Worm (Caenorhabditis elegans): ENCODE results near the gene sec-10.

sec-10 gene

ce11 chrIV:7824649-7825048 is 42.4 kb upstream of the sec-10 start:
- TF ChIP-seq ztf-11 (tag; optimal IDR thresholded peaks at IDR 0.05) (no peak), alr-1 (tag; optimal IDR thresholded peaks at IDR 0.05; ENCODE audit: borderline replicate concordance) (no peak), mdl-1 (tag; optimal IDR thresholded peaks at IDR 0.05) (no peak), sox-4 (tag; optimal IDR thresholded peaks at IDR 0.05) (no peak), irx-1 (tag; optimal IDR thresholded peaks at IDR 0.05) (no peak), dpl-1 (GFP tag; optimal IDR thresholded peaks at IDR 0.05) (no peak), fkh-10 (GFP tag; optimal IDR thresholded peaks at IDR 0.05) (no peak), unc-130 (tag; optimal IDR thresholded peaks at IDR 0.05) (no peak), xbp-1 (tag; optimal IDR thresholded peaks at IDR 0.05) (no peak), pag-3 (tag; optimal IDR thresholded peaks at IDR 0.05; ENCODE audit: borderline replicate concordance, insufficient read depth) (no peak), ztf-4 (tag; optimal IDR thresholded peaks at IDR 0.05) (no peak), nhr-20 (tag; optimal IDR thresholded peaks at IDR 0.05) (peak; percentile 5), elt-3 (tag; optimal IDR thresholded peaks at IDR 0.05) (no peak), zip-4 (GFP tag; optimal IDR thresholded peaks at IDR 0.05) (no peak), grh-1 (GFP tag; IDR thresholded peaks at IDR 0.05) (peak; percentile 82), nhr-90 (tag; optimal IDR thresholded peaks at IDR 0.05; ENCODE audit: poor library complexity) (peak; percentile 32), pqm-1 (tag; optimal IDR thresholded peaks at IDR 0.05) (no peak), vab-15 (tag; optimal IDR thresholded peaks at IDR 0.05) (no peak), nhr-19 (GFP tag; conservative IDR thresholded peaks at IDR 0.05) (no peak), ets-5 (GFP tag; IDR thresholded peaks at IDR 0.05) (no peak), isw-1 (GFP tag; IDR thresholded peaks at IDR 0.05) (no peak), elt-2 (tag; optimal IDR thresholded peaks at IDR 0.05) (no peak), nhr-12 (tag; optimal IDR thresholded peaks at IDR 0.05) (no peak), nhr-71 (tag; optimal IDR thresholded peaks at IDR 0.05) (peak; percentile 43), sup-37 (GFP tag; optimal IDR thresholded peaks at IDR 0.05) (no peak), fkh-4 (tag; optimal IDR thresholded peaks at IDR 0.05; ENCODE audit: borderline replicate concordance) (no peak), nhr-47 (tag; optimal IDR thresholded peaks at IDR 0.05) (no peak), ceh-82 (tag; optimal IDR thresholded peaks at IDR 0.05) (no peak), efl-3 (GFP tag; optimal IDR thresholded peaks at IDR 0.05) (no peak), ceh-88 (GFP tag; IDR thresholded peaks at IDR 0.05) (no peak), nhr-28 (tag; optimal IDR thresholded peaks at IDR 0.05) (no peak), aly-2 (tag; optimal IDR thresholded peaks at IDR 0.05) (peak; percentile 23), nhr-237 (tag; optimal IDR thresholded peaks at IDR 0.05) (no peak), nhr-76 (tag; optimal IDR thresholded peaks at IDR 0.05) (no peak), hpl-2 (GFP tag; optimal IDR thresholded peaks at IDR 0.05) (no peak), snpc-4 (tag; optimal IDR thresholded peaks at IDR 0.05) (no peak), lir-3 (tag; optimal IDR thresholded peaks at IDR 0.05; ENCODE audit: poor library complexity) (no peak), lin-13 (GFP tag; optimal IDR thresholded peaks at IDR 0.05) (no peak), unc-62 (GFP tag; optimal IDR thresholded peaks at IDR 0.05) (no peak), ama-1 (optimal IDR thresholded peaks at IDR 0.05) (no peak), ceh-90 (tag; optimal IDR thresholded peaks at IDR 0.05) (no peak), tlp-1 (tag; optimal IDR thresholded peaks at IDR 0.05) (no peak), mef-2 (tag; optimal IDR thresholded peaks at IDR 0.05) (no peak), C16A3.4 (tag; optimal IDR thresholded peaks at IDR 0.05) (no peak), F16B12.6 (tag; optimal IDR thresholded peaks at IDR 0.05) (no peak), swsn-7 (tag; optimal IDR thresholded peaks at IDR 0.05) (no peak), jun-1 (tag; optimal IDR thresholded peaks at IDR 0.05) (no peak), nhr-11 (tag; optimal IDR thresholded peaks at IDR 0.05) (no peak), zag-1 (tag; optimal IDR thresholded peaks at IDR 0.05) (no peak), unc-86 (tag; optimal IDR thresholded peaks at IDR 0.05) (no peak), dsc-1 (tag; optimal IDR thresholded peaks at IDR 0.05) (no peak), blmp-1 (tag; optimal IDR thresholded peaks at IDR 0.05) (peak; percentile 24), lsy-2 (tag; optimal IDR thresholded peaks at IDR 0.05) (peak in 1 of 2 experiments; percentile 31), efl-1 (optimal IDR thresholded peaks at IDR 0.05) (no peak), efl-1 (GFP tag; optimal IDR thresholded peaks at IDR 0.05 in 1 of 2) (peak in 1 of 2 experiments; percentile 55)
